Fruit fly (Drosophila melanogaster) whole organism, embryonic: Measurements from ENCODE around the gene CG34451.
A peak's percentile ranks its signal among the peaks of the same experiment; 100 is the strongest.

Experiments used
- Abd-B ChIP-seq: fragments of 200-800 bp; sonication (Bioruptor generic); optimal IDR thresholded peaks from 2 replicates; lab custom pipeline; 2018; ENCODE audit warnings: missing biosample characterization, mild to moderate bottlenecking, missing genetic modification characterization, moderate library complexity
- CG12299 ChIP-seq: fragments of 200-800 bp; sonication (Bioruptor generic); optimal IDR thresholded peaks from 2 replicates; lab custom pipeline; 2018; ENCODE audit warnings: missing biosample characterization, mild to moderate bottlenecking, missing genetic modification characterization
- CG13894 ChIP-seq: fragments of 200-800 bp; sonication (Bioruptor generic); optimal IDR thresholded peaks from 3 replicates; lab custom pipeline; 2018; ENCODE audit warnings: missing biosample characterization, mild to moderate bottlenecking, missing genetic modification characterization, moderate library complexity
- CG1603 ChIP-seq: fragments of 200-800 bp; sonication (Bioruptor generic); optimal IDR thresholded peaks from 2 replicates; lab custom pipeline; 2019; ENCODE audit warnings: missing biosample characterization, mild to moderate bottlenecking, missing genetic modification characterization, moderate library complexity
- CG17361 ChIP-seq: fragments of 200-800 bp; sonication (Bioruptor generic); IDR thresholded peaks from 3 replicates; pipeline ENCODE4 v1.3.6; 2022; ENCODE audit warnings: missing biosample characterization, missing genetic modification characterization
- CG17612 ChIP-seq: fragments of 200-800 bp; sonication (Bioruptor generic); IDR thresholded peaks from 2 replicates; pipeline ENCODE4 v1.3.6; 2022; ENCODE audit warnings: missing biosample characterization, missing genetic modification characterization
- CG17802 ChIP-seq: fragments of 200-800 bp; sonication (Bioruptor generic); optimal IDR thresholded peaks from 2 replicates; lab custom pipeline; 2018; ENCODE audit warnings: missing biosample characterization, mild to moderate bottlenecking, missing genetic modification characterization, moderate library complexity
- CG2889 ChIP-seq: fragments of 200-800 bp; sonication (Bioruptor generic); IDR thresholded peaks from 3 replicates; pipeline ENCODE4 v1.3.6; 2022; ENCODE audit warnings: missing biosample characterization, missing genetic modification characterization
- CG32772 ChIP-seq: fragments of 200-800 bp; sonication (Bioruptor generic); IDR thresholded peaks from 2 replicates; pipeline ENCODE4 v1.3.6; 2022; ENCODE audit warnings: missing biosample characterization, missing genetic modification characterization
- CG4424 ChIP-seq: fragments of 200-800 bp; sonication (Bioruptor generic); optimal IDR thresholded peaks from 3 replicates; lab custom pipeline; 2016; ENCODE audit warnings: missing biosample characterization, missing genetic modification characterization
- CG4854 ChIP-seq: fragments of 200-800 bp; sonication (Bioruptor generic); optimal IDR thresholded peaks from 2 replicates; lab custom pipeline; 2016; ENCODE audit warnings: missing biosample characterization, missing genetic modification characterization, inconsistent platforms
- CG6683 ChIP-seq: fragments of 200-800 bp; sonication (Bioruptor generic); optimal IDR thresholded peaks from 2 replicates; lab custom pipeline; 2017; ENCODE audit warnings: missing biosample characterization, mild to moderate bottlenecking, missing genetic modification characterization, missing genetic modification reagents
- CG7357 ChIP-seq: fragments of 200-800 bp; sonication (Bioruptor generic); IDR thresholded peaks from 3 replicates; pipeline ENCODE4 v1.3.6; 2022; ENCODE audit warnings: missing biosample characterization, missing genetic modification characterization
- CG7556 ChIP-seq: fragments of 200-800 bp; sonication (Bioruptor generic); optimal IDR thresholded peaks from 2 replicates; lab custom pipeline; 2017; ENCODE audit warnings: missing biosample characterization, mild to moderate bottlenecking, missing genetic modification characterization
- CG7987 ChIP-seq: fragments of 200-800 bp; sonication (Bioruptor generic); optimal IDR thresholded peaks from 2 replicates; lab custom pipeline; 2018; ENCODE audit warnings: missing biosample characterization, mild to moderate bottlenecking, missing genetic modification characterization, moderate library complexity
- CG8388 ChIP-seq: fragments of 200-800 bp; sonication (Bioruptor generic); optimal IDR thresholded peaks from 2 replicates; lab custom pipeline; 2019; ENCODE audit warnings: missing biosample characterization, mild to moderate bottlenecking, missing genetic modification characterization, moderate library complexity
- CG9727 ChIP-seq: fragments of 200-800 bp; sonication (Bioruptor generic); optimal IDR thresholded peaks from 3 replicates; lab custom pipeline; 2017; ENCODE audit warnings: missing biosample characterization, mild to moderate bottlenecking, missing genetic modification characterization
- CG9876 ChIP-seq: fragments of 200-800 bp; sonication (Bioruptor generic); optimal IDR thresholded peaks from 2 replicates; lab custom pipeline; 2016; ENCODE audit warnings: missing biosample characterization, missing genetic modification characterization
- Dll ChIP-seq: fragments of 200-800 bp; sonication (Bioruptor generic); IDR thresholded peaks from 4 replicates; pipeline ENCODE4 v1.3.6; 2022; ENCODE audit warnings: missing biosample characterization, missing genetic modification characterization; ENCODE audit not compliant: partially characterized antibody
- Doc3 ChIP-seq: fragments of 200-800 bp; sonication (Bioruptor generic); IDR thresholded peaks from 3 replicates; pipeline ENCODE4 v1.3.6; 2022; ENCODE audit warnings: missing biosample characterization, missing genetic modification characterization; ENCODE audit not compliant: partially characterized antibody
- Eip74EF ChIP-seq, 2 experiments: fragments of 200-800 bp in 1 of 2; fragments of >200 bp in 1 of 2; sonication (Bioruptor generic) in 1 of 2; optimal IDR thresholded peaks; 2 replicates each; lab custom pipeline; 2017 to 2019; ENCODE audit warnings: missing biosample characterization in 2 of 2, missing genetic modification characterization in 2 of 2, mild to moderate bottlenecking in 1 of 2, moderate library complexity in 1 of 2
- H15 ChIP-seq: fragments of 200-800 bp; sonication (Bioruptor generic); IDR thresholded peaks from 3 replicates; pipeline ENCODE4 v1.3.6; 2022; ENCODE audit warnings: missing biosample characterization, missing genetic modification characterization
- HLH3B ChIP-seq: fragments of 200-800 bp; sonication (Bioruptor generic); IDR thresholded peaks from 2 replicates; pipeline ENCODE4 v1.3.6; 2022; ENCODE audit warnings: missing biosample characterization, missing genetic modification characterization
- HLHmδ ChIP-seq: fragments of 200-800 bp; sonication (Bioruptor generic); optimal IDR thresholded peaks from 2 replicates; lab custom pipeline; 2018; ENCODE audit warnings: missing biosample characterization, mild to moderate bottlenecking, missing genetic modification characterization, moderate library complexity
- Hr3 ChIP-seq: fragments of 200-800 bp; sonication (Bioruptor generic); optimal IDR thresholded peaks from 3 replicates; lab custom pipeline; 2016; ENCODE audit warnings: missing biosample characterization, missing genetic modification characterization
- Lhr ChIP-seq: fragments of 200-800 bp; sonication (Bioruptor generic); optimal IDR thresholded peaks from 3 replicates; lab custom pipeline; 2017; ENCODE audit warnings: mild to moderate bottlenecking, missing biosample characterization, missing genetic modification reagents, missing genetic modification characterization
- Med ChIP-seq: fragments of 200-800 bp; sonication (Bioruptor generic); peaks from one replicate; lab custom pipeline; 2016; ENCODE audit warnings: missing biosample characterization, missing genetic modification characterization, mild to moderate bottlenecking, inconsistent platforms, moderate library complexity
- NFAT ChIP-seq: fragments of 200-800 bp; sonication (Bioruptor generic); IDR thresholded peaks from 2 replicates; pipeline ENCODE4 v1.3.6; 2022; ENCODE audit warnings: missing biosample characterization, missing genetic modification characterization
- Neu2 ChIP-seq: fragments of 200-800 bp; sonication (Bioruptor generic); optimal IDR thresholded peaks from 3 replicates; lab custom pipeline; 2016; ENCODE audit warnings: missing biosample characterization, missing genetic modification characterization, borderline replicate concordance
- Nf-YA ChIP-seq: fragments of 200-800 bp; sonication (Bioruptor generic); IDR thresholded peaks from 2 replicates; pipeline ENCODE4 v1.3.6; 2022; ENCODE audit warnings: missing biosample characterization, missing genetic modification characterization
- Oaz ChIP-seq: fragments of 200-800 bp; sonication (Bioruptor generic); IDR thresholded peaks from 2 replicates; pipeline ENCODE4 v1.3.6; 2022; ENCODE audit warnings: missing biosample characterization, missing genetic modification characterization
- Pdp1 ChIP-seq, 2 experiments: fragments of 200-800 bp; sonication (Bioruptor generic); optimal IDR thresholded peaks; 3 replicates each; lab custom pipeline; 2016; ENCODE audit warnings: missing biosample characterization in 2 of 2, missing genetic modification characterization in 2 of 2, mild to moderate bottlenecking in 1 of 2, moderate library complexity in 1 of 2
- Ptx1 ChIP-seq: fragments of 200-800 bp; sonication (Bioruptor generic); IDR thresholded peaks from 2 replicates; pipeline ENCODE4 v1.3.6; 2022; ENCODE audit warnings: missing biosample characterization, missing genetic modification characterization
- Six4 ChIP-seq: fragments of 200-800 bp; sonication (Bioruptor generic); optimal IDR thresholded peaks from 2 replicates; lab custom pipeline; 2016; ENCODE audit warnings: missing biosample characterization, missing genetic modification characterization
- Ssrp ChIP-seq: fragments of 200-800 bp; sonication (Bioruptor generic); optimal IDR thresholded peaks from 2 replicates; lab custom pipeline; 2018; ENCODE audit warnings: missing biosample characterization, mild to moderate bottlenecking, missing genetic modification characterization, moderate library complexity
- Stat92E ChIP-seq, 3 experiments: fragments of >200 bp in 2 of 3; fragments of 200-800 bp in 1 of 3; sonication (Bioruptor generic) in 1 of 3; optimal IDR thresholded peaks; 2 replicates each; lab custom pipeline; 2017 to 2019; ENCODE audit warnings: missing biosample characterization in 3 of 3, missing genetic modification characterization in 3 of 3, mild to moderate bottlenecking in 1 of 3, moderate library complexity in 1 of 3
- YL-1 ChIP-seq: fragments of 200-800 bp; sonication (Bioruptor generic); optimal IDR thresholded peaks from 3 replicates; lab custom pipeline; 2017; ENCODE audit warnings: missing biosample characterization, mild to moderate bottlenecking, missing genetic modification characterization
- cas ChIP-seq: fragments of 200-800 bp; sonication (Bioruptor generic); IDR thresholded peaks from 2 replicates; pipeline ENCODE4 v1.3.6; 2022; ENCODE audit warnings: missing biosample characterization, missing genetic modification characterization
- croc ChIP-seq: fragments of 200-800 bp; sonication (Bioruptor generic); conservative IDR thresholded peaks from 3 replicates; pipeline ENCODE4 v1.3.6; 2022; ENCODE audit warnings: missing biosample characterization, missing genetic modification characterization
- en ChIP-seq: fragments of 200-800 bp; sonication (Bioruptor generic); optimal IDR thresholded peaks from 2 replicates; lab custom pipeline; 2016; ENCODE audit warnings: missing biosample characterization, missing genetic modification characterization
- fru ChIP-seq: fragments of >200 bp; optimal IDR thresholded peaks from 2 replicates; lab custom pipeline; 2017
- nerfin-1 ChIP-seq: fragments of 200-800 bp; sonication (Bioruptor generic); optimal IDR thresholded peaks from 3 replicates; lab custom pipeline; 2019; ENCODE audit warnings: missing biosample characterization, mild to moderate bottlenecking, missing genetic modification characterization, moderate library complexity
- pfk ChIP-seq: fragments of 200-800 bp; sonication (Bioruptor generic); optimal IDR thresholded peaks from 2 replicates; lab custom pipeline; 2018; ENCODE audit warnings: missing biosample characterization, mild to moderate bottlenecking, missing genetic modification characterization, moderate library complexity
- repo ChIP-seq: fragments of 200-800 bp; sonication (Bioruptor generic); optimal IDR thresholded peaks from 2 replicates; lab custom pipeline; 2016; ENCODE audit warnings: missing biosample characterization, missing genetic modification characterization
- sim ChIP-seq: fragments of 200-800 bp; sonication (Bioruptor generic); IDR thresholded peaks from 2 replicates; pipeline ENCODE4 v1.3.6; 2022; ENCODE audit warnings: missing biosample characterization, missing genetic modification characterization
- sisA ChIP-seq: fragments of 200-800 bp; sonication (Bioruptor generic); IDR thresholded peaks from 2 replicates; pipeline ENCODE4 v1.3.6; 2022; ENCODE audit warnings: missing biosample characterization, missing genetic modification characterization
- tio ChIP-seq: fragments of 200-800 bp; sonication (Bioruptor generic); optimal IDR thresholded peaks from 2 replicates; lab custom pipeline; 2017; ENCODE audit warnings: missing biosample characterization, missing genetic modification characterization, inconsistent platforms
- tna ChIP-seq: fragments of 200-800 bp; sonication (Bioruptor generic); IDR thresholded peaks from 2 replicates; pipeline ENCODE4 v1.3.6; 2022; ENCODE audit warnings: missing biosample characterization, missing genetic modification characterization; ENCODE audit not compliant: partially characterized antibody
- trh ChIP-seq: fragments of 200-800 bp; sonication (Bioruptor generic); optimal IDR thresholded peaks from 2 replicates; lab custom pipeline; 2016; ENCODE audit warnings: missing biosample characterization, missing genetic modification characterization

Gene CG34451

dm6 chr3L:15692794-15693532 lies 1.1 kb upstream of the CG34451 start (continued):
- TF ChIP-seq CG1603 (tag; lab: Kevin White, UChicago) (no peak), Med (GFP tag; lab: Kevin White, UChicago) (peak; percentile 42), CG7556 (peak; percentile 38), Doc3 (no peak), cas (GFP tag; lab: Robert Waterston, UW) (no peak), CG13894 (tag; lab: Kevin White, UChicago) (no peak), HLH3B (peak; percentile 1; the same call in 1 of the 2 replicates), Lhr (GFP tag; lab: Kevin White, UChicago) (no peak), Stat92E (GFP tag; optimal IDR thresholded peaks at IDR 0.05; lab: Kevin White, UChicago) (peak in 1 of 3 experiments; percentile 72), CG8388 (GFP tag; lab: Kevin White, UChicago) (peak; percentile 42), CG17361 (GFP tag; lab: Robert Waterston, UW) (peak; percentile 82), YL-1 (GFP tag; lab: Kevin White, UChicago) (no peak), Oaz (GFP tag; lab: Robert Waterston, UW) (no peak), CG7357 (GFP tag; lab: Robert Waterston, UW) (no peak), Neu2 (GFP tag; lab: Kevin White, UChicago) (no peak), HLHmδ (GFP tag; lab: Kevin White, UChicago) (no peak), sisA (GFP tag; lab: Robert Waterston, UW) (no peak), Six4 (GFP tag; lab: Kevin White, UChicago) (peak; percentile 3), Ssrp (tag; lab: Kevin White, UChicago) (peak; percentile 69), CG4854 (GFP tag; lab: Kevin White, UChicago) (no peak), Eip74EF (GFP tag; optimal IDR thresholded peaks at IDR 0.05; lab: Kevin White, UChicago) (peak in 1 of 2 experiments; percentile 29), en (no peak), H15 (GFP tag; lab: Robert Waterston, UW) (no peak), Hr3 (peak; percentile 36), NFAT (GFP tag; lab: Robert Waterston, UW) (no peak), CG2889 (GFP tag; lab: Robert Waterston, UW) (no peak), CG17802 (tag; lab: Kevin White, UChicago) (no peak), CG12299 (no peak), Abd-B (GFP tag; lab: Kevin White, UChicago) (peak; percentile 24), pfk (GFP tag; lab: Kevin White, UChicago) (no peak), CG6683 (GFP tag; lab: Kevin White, UChicago) (no peak), fru (lab: Kevin White, UChicago) (no peak), Dll (GFP tag; lab: Robert Waterston, UW) (no peak), Nf-YA (GFP tag; lab: Robert Waterston, UW) (no peak), nerfin-1 (tag; lab: Kevin White, UChicago) (peak; percentile 2), tio (GFP tag; lab: Kevin White, UChicago) (peak; percentile 54), repo (GFP tag; lab: Kevin White, UChicago) (no peak), Pdp1 (GFP tag; optimal IDR thresholded peaks at IDR 0.05; lab: Kevin White, UChicago) (peak in 1 of 2 experiments; percentile 35), CG9876 (no peak), CG7987 (GFP tag; lab: Kevin White, UChicago) (no peak), CG9727 (GFP tag; lab: Kevin White, UChicago) (peak; percentile 72), Ptx1 (GFP tag; lab: Robert Waterston, UW) (no peak), CG32772 (GFP tag; lab: Robert Waterston, UW) (no peak), trh (GFP tag; lab: Kevin White, UChicago) (peak; percentile 21), CG4424 (peak; percentile 66), croc (GFP tag; lab: Robert Waterston, UW) (0 out of 3 replicates have a peak, but pooled peaks have one; percentile 24), sim (GFP tag; lab: Robert Waterston, UW) (no peak), CG17612 (GFP tag; lab: Robert Waterston, UW) (no peak), tna (GFP tag; lab: Robert Waterston, UW) (no peak)
